Fruit fly (Drosophila melanogaster): ENCODE results near the gene CG42658.

- TF ChIP-seq CG5204 (GFP tag; optimal IDR thresholded peaks at IDR 0.05) (no peak), toe (GFP tag; optimal IDR thresholded peaks at IDR 0.05) (no peak), kay (GFP tag; ENCODE audit: borderline replicate concordance) (no peak), Clk (GFP tag; optimal IDR thresholded peaks at IDR 0.05) (no peak), Mnt (GFP tag; optimal IDR thresholded peaks at IDR 0.05) (no peak), cnc (optimal IDR thresholded peaks at IDR 0.05) (no peak)
These were observed 26.5 kb upstream of the CG42658 start for dm6 chr2L:2314165-2314564.
